Fruit fly (Drosophila melanogaster) whole organism, embryonic: ENCODE data around the gene CG4957.

Experiments
- Atf-2 ChIP-seq: fragments of 200-800 bp; sonication (Bioruptor generic); optimal IDR thresholded peaks from 2 replicates; lab custom pipeline; 2016; ENCODE audit warnings: missing biosample characterization, missing genetic modification characterization
- CG10654 ChIP-seq: fragments of 200-800 bp; sonication (Bioruptor generic); optimal IDR thresholded peaks from 2 replicates; lab custom pipeline; 2016; ENCODE audit warnings: missing biosample characterization, missing genetic modification characterization
- CG13775 ChIP-seq: fragments of 200-800 bp; sonication (Bioruptor generic); optimal IDR thresholded peaks from 3 replicates; lab custom pipeline; 2017; ENCODE audit warnings: missing biosample characterization, mild to moderate bottlenecking, missing genetic modification characterization
- CG15011 ChIP-seq: fragments of 200-800 bp; sonication (Bioruptor generic); optimal IDR thresholded peaks from 3 replicates; lab custom pipeline; 2018; ENCODE audit warnings: missing biosample characterization, mild to moderate bottlenecking, missing genetic modification characterization
- CG17359 ChIP-seq: fragments of 200-800 bp; sonication (Bioruptor generic); optimal IDR thresholded peaks from 3 replicates; lab custom pipeline; 2018; ENCODE audit warnings: missing biosample characterization, mild to moderate bottlenecking, missing genetic modification characterization, moderate library complexity
- CG17361 ChIP-seq: fragments of 200-800 bp; sonication (Bioruptor generic); IDR thresholded peaks from 3 replicates; pipeline ENCODE4 v1.3.6; 2022; ENCODE audit warnings: missing biosample characterization, missing genetic modification characterization
- CG30431 ChIP-seq: fragments of 200-800 bp; sonication (Bioruptor generic); optimal IDR thresholded peaks from 2 replicates; lab custom pipeline; 2017; ENCODE audit warnings: missing biosample characterization, missing genetic modification characterization
- CG6765 ChIP-seq: fragments of 200-800 bp; sonication (Bioruptor generic); optimal IDR thresholded peaks from 3 replicates; lab custom pipeline; 2017; ENCODE audit warnings: missing biosample characterization, mild to moderate bottlenecking, missing genetic modification characterization
- CG6854 ChIP-seq: fragments of 200-800 bp; sonication (Bioruptor generic); optimal IDR thresholded peaks from 3 replicates; lab custom pipeline; 2017; ENCODE audit warnings: missing biosample characterization, mild to moderate bottlenecking, missing genetic modification characterization
- CG7963 ChIP-seq: fragments of 200-800 bp; sonication (Bioruptor generic); IDR thresholded peaks from 3 replicates; pipeline ENCODE4 v1.3.6; 2022; ENCODE audit warnings: missing biosample characterization, missing genetic modification characterization; ENCODE audit not compliant: partially characterized antibody
- CG7987 ChIP-seq: fragments of 200-800 bp; sonication (Bioruptor generic); optimal IDR thresholded peaks from 2 replicates; lab custom pipeline; 2018; ENCODE audit warnings: missing biosample characterization, mild to moderate bottlenecking, missing genetic modification characterization, moderate library complexity
- CG8924 ChIP-seq: fragments of 200-800 bp; optimal IDR thresholded peaks from 3 replicates; lab custom pipeline; 2019; ENCODE audit warnings: missing biosample characterization, mild to moderate bottlenecking, missing genetic modification characterization, moderate library complexity
- CkIIα-i1 ChIP-seq: fragments of 200-800 bp; sonication (Bioruptor generic); IDR thresholded peaks from 2 replicates; pipeline ENCODE4 v1.3.6; 2022; ENCODE audit warnings: missing biosample characterization, missing genetic modification characterization
- CrebB ChIP-seq: fragments of 200-800 bp; sonication (Bioruptor generic); optimal IDR thresholded peaks from 3 replicates; lab custom pipeline; 2018; ENCODE audit warnings: missing biosample characterization, mild to moderate bottlenecking, missing genetic modification characterization
- Dip2 ChIP-seq: fragments of 200-800 bp; sonication (Bioruptor generic); IDR thresholded peaks from 2 replicates; pipeline ENCODE4 v1.3.6; 2022; ENCODE audit warnings: missing biosample characterization, missing genetic modification characterization
- Dp ChIP-seq: fragments of 200-800 bp; sonication (Bioruptor generic); optimal IDR thresholded peaks from 2 replicates; lab custom pipeline; 2018; ENCODE audit warnings: missing biosample characterization, mild to moderate bottlenecking, missing genetic modification characterization, moderate library complexity
- Eip74EF ChIP-seq, 2 experiments: fragments of 200-800 bp in 1 of 2; fragments of >200 bp in 1 of 2; sonication (Bioruptor generic) in 1 of 2; optimal IDR thresholded peaks; 2 replicates each; lab custom pipeline; 2017 to 2019; ENCODE audit warnings: missing biosample characterization in 2 of 2, missing genetic modification characterization in 2 of 2, mild to moderate bottlenecking in 1 of 2, moderate library complexity in 1 of 2
- H15 ChIP-seq: fragments of 200-800 bp; sonication (Bioruptor generic); IDR thresholded peaks from 3 replicates; pipeline ENCODE4 v1.3.6; 2022; ENCODE audit warnings: missing biosample characterization, missing genetic modification characterization
- Hey ChIP-seq: fragments of 200-800 bp; sonication (Bioruptor generic); optimal IDR thresholded peaks from 3 replicates; lab custom pipeline; 2018; ENCODE audit warnings: missing biosample characterization, mild to moderate bottlenecking, missing genetic modification characterization
- HmgZ ChIP-seq: fragments of 200-800 bp; sonication (Bioruptor generic); optimal IDR thresholded peaks from 2 replicates; lab custom pipeline; 2018; ENCODE audit warnings: missing biosample characterization, mild to moderate bottlenecking, missing genetic modification characterization
- Hmx ChIP-seq: fragments of 200-800 bp; sonication (Bioruptor generic); optimal IDR thresholded peaks from 2 replicates; lab custom pipeline; 2016; ENCODE audit warnings: missing biosample characterization, missing genetic modification characterization
- Mad ChIP-seq: fragments of 200-800 bp; sonication (Bioruptor generic); optimal IDR thresholded peaks from 2 replicates; lab custom pipeline; 2016; ENCODE audit warnings: missing biosample characterization, missing genetic modification characterization
- Ravus ChIP-seq: fragments of 200-800 bp; sonication (Bioruptor generic); IDR thresholded peaks from 2 replicates; pipeline ENCODE4 v1.3.6; 2022; ENCODE audit warnings: missing biosample characterization, missing genetic modification characterization
- ara ChIP-seq: fragments of 200-800 bp; sonication (Bioruptor generic); IDR thresholded peaks from 2 replicates; pipeline ENCODE4 v1.3.6; 2022; ENCODE audit warnings: missing biosample characterization, missing genetic modification characterization
- ato ChIP-seq: fragments of 200-800 bp; sonication (Bioruptor generic); IDR thresholded peaks from 2 replicates; pipeline ENCODE4 v1.3.6; 2022; ENCODE audit warnings: missing biosample characterization, missing genetic modification characterization; ENCODE audit not compliant: partially characterized antibody
- chinmo ChIP-seq: fragments of 200-800 bp; sonication (Bioruptor generic); IDR thresholded peaks from 4 replicates; pipeline ENCODE4 v1.3.6; 2022; ENCODE audit warnings: missing biosample characterization, missing genetic modification characterization; ENCODE audit not compliant: partially characterized antibody
- chm ChIP-seq: fragments of 200-800 bp; sonication (Bioruptor generic); IDR thresholded peaks from 2 replicates; pipeline ENCODE4 v1.3.6; 2022; ENCODE audit warnings: missing biosample characterization, missing genetic modification characterization
- dati ChIP-seq: fragments of 200-800 bp; sonication (Bioruptor generic); IDR thresholded peaks from 2 replicates; pipeline ENCODE4 v1.3.6; 2022; ENCODE audit warnings: missing biosample characterization, missing genetic modification characterization
- dm ChIP-seq: fragments of 200-800 bp; sonication (Bioruptor generic); optimal IDR thresholded peaks from 3 replicates; lab custom pipeline; 2016; ENCODE audit warnings: missing biosample characterization, missing genetic modification characterization
- hbn ChIP-seq: fragments of 200-800 bp; sonication (Bioruptor generic); IDR thresholded peaks from 2 replicates; pipeline ENCODE4 v1.3.6; 2022; ENCODE audit warnings: missing biosample characterization, missing genetic modification characterization; ENCODE audit not compliant: partially characterized antibody
- hkb ChIP-seq, 2 experiments: fragments of 200-800 bp in 1 of 2; fragments of >200 bp in 1 of 2; sonication (Bioruptor generic) in 1 of 2; IDR thresholded peaks in 1 of 2; optimal IDR thresholded peaks in 1 of 2; 2 replicates each; pipeline versions ENCODE4 v1.3.6 to Lab custom; 2017 to 2022; ENCODE audit warnings: missing biosample characterization in 1 of 2, missing genetic modification characterization in 1 of 2
- kni ChIP-seq: fragments of 200-800 bp; sonication (Bioruptor generic); optimal IDR thresholded peaks from 3 replicates; lab custom pipeline; 2017; ENCODE audit warnings: mild to moderate bottlenecking, missing biosample characterization, missing genetic modification reagents, missing genetic modification characterization
- lab ChIP-seq: fragments of 200-800 bp; sonication (Bioruptor generic); optimal IDR thresholded peaks from 3 replicates; lab custom pipeline; 2017; ENCODE audit warnings: missing biosample characterization, missing genetic modification characterization, mild to moderate bottlenecking, moderate library complexity, missing genetic modification reagents
- oc ChIP-seq: fragments of 200-800 bp; sonication (Bioruptor generic); optimal IDR thresholded peaks from 2 replicates; lab custom pipeline; 2018; ENCODE audit warnings: missing biosample characterization, mild to moderate bottlenecking, missing genetic modification characterization, moderate library complexity
- p53 ChIP-seq: fragments of 200-800 bp; sonication (Bioruptor generic); optimal IDR thresholded peaks from 2 replicates; lab custom pipeline; 2016; ENCODE audit warnings: missing biosample characterization, missing genetic modification characterization
- pan ChIP-seq, 4 experiments: fragments of >200 bp in 3 of 4; fragments of 200-800 bp in 1 of 4; sonication (Bioruptor generic) in 1 of 4; optimal IDR thresholded peaks in 3 of 4; IDR thresholded peaks in 1 of 4; 2 replicates each; pipeline versions ENCODE4 v1.3.6 to Lab custom; 2017 to 2022; ENCODE audit warnings: missing biosample characterization in 2 of 4, missing genetic modification characterization in 2 of 4, mixed read lengths in 1 of 4
- pho ChIP-seq: fragments of 200-800 bp; sonication (Bioruptor generic); optimal IDR thresholded peaks from 2 replicates; lab custom pipeline; 2016; ENCODE audit warnings: missing biosample characterization, missing genetic modification characterization
- pnt ChIP-seq: fragments of 200-800 bp; sonication (Bioruptor generic); optimal IDR thresholded peaks from 3 replicates; lab custom pipeline; 2016; ENCODE audit warnings: missing biosample characterization, missing genetic modification characterization
- pros ChIP-seq: fragments of 200-800 bp; sonication (Bioruptor generic); optimal IDR thresholded peaks from 3 replicates; lab custom pipeline; 2019; ENCODE audit warnings: missing biosample characterization, mild to moderate bottlenecking, missing genetic modification characterization, moderate library complexity
- run ChIP-seq: fragments of 200-800 bp; sonication (Bioruptor generic); optimal IDR thresholded peaks from 3 replicates; lab custom pipeline; 2018; ENCODE audit warnings: missing biosample characterization, mild to moderate bottlenecking, missing genetic modification characterization
- sens ChIP-seq: fragments of 200-800 bp; sonication (Bioruptor generic); peaks from one replicate; lab custom pipeline; 2016; ENCODE audit warnings: missing biosample characterization, missing genetic modification characterization
- sisA ChIP-seq: fragments of 200-800 bp; sonication (Bioruptor generic); IDR thresholded peaks from 2 replicates; pipeline ENCODE4 v1.3.6; 2022; ENCODE audit warnings: missing biosample characterization, missing genetic modification characterization
- sna ChIP-seq: fragments of 200-800 bp; sonication (Bioruptor generic); IDR thresholded peaks from 2 replicates; pipeline ENCODE4 v1.3.6; 2022; ENCODE audit warnings: missing biosample characterization, missing genetic modification characterization; ENCODE audit not compliant: partially characterized antibody
- sob ChIP-seq: fragments of 200-800 bp; sonication (Bioruptor generic); IDR thresholded peaks from 2 replicates; pipeline ENCODE4 v1.3.6; 2022; ENCODE audit warnings: missing biosample characterization, missing genetic modification characterization
- tin ChIP-seq: fragments of 200-800 bp; sonication (Bioruptor generic); optimal IDR thresholded peaks from 3 replicates; lab custom pipeline; 2016; ENCODE audit warnings: missing biosample characterization, missing genetic modification characterization
- vfl ChIP-seq: fragments of 200-800 bp; sonication (Bioruptor generic); optimal IDR thresholded peaks from 2 replicates; lab custom pipeline; 2016; ENCODE audit warnings: missing biosample characterization, missing genetic modification characterization
- zf30C ChIP-seq: fragments of 200-800 bp; sonication (Bioruptor generic); optimal IDR thresholded peaks from 3 replicates; lab custom pipeline; 2018; ENCODE audit warnings: missing biosample characterization, mild to moderate bottlenecking, missing genetic modification characterization

The CG4957 gene

dm6 chr2L:10306518-10307260 lies 38.0 kb downstream of the CG4957 start, which contains the start of the genes CG5390 and CG4968 (continued):
- TF ChIP-seq Atf-2 (GFP tag; lab: Kevin White, UChicago) (no peak), CG15011 (GFP tag; lab: Kevin White, UChicago) (peak; percentile 30), lab (GFP tag; lab: Kevin White, UChicago) (no peak), pnt (no peak), dati (GFP tag; lab: Robert Waterston, UW) (no peak), CG6854 (GFP tag; lab: Kevin White, UChicago) (no peak), CG7987 (GFP tag; lab: Kevin White, UChicago) (no peak), Dip2 (no peak), Ravus (no peak), CG17361 (peak; percentile 62; the same call in 2 of the 3 replicates), Hmx (GFP tag; lab: Kevin White, UChicago) (no peak), sens (GFP tag; lab: Kevin White, UChicago) (peak; percentile 81), HmgZ (tag; lab: Kevin White, UChicago) (peak; percentile 68), ara (GFP tag; lab: Robert Waterston, UW) (no peak), sob (GFP tag; lab: Robert Waterston, UW) (peak; percentile 65), hbn (GFP tag; lab: Robert Waterston, UW) (no peak), p53 (GFP tag; lab: Kevin White, UChicago) (no peak), CG13775 (peak; percentile 55), sisA (GFP tag; lab: Robert Waterston, UW) (no peak), tin (GFP tag; lab: Kevin White, UChicago) (peak; percentile 46), zf30C (GFP tag; lab: Kevin White, UChicago) (peak; percentile 74), hkb (optimal IDR thresholded peaks at IDR 0.05; lab: Kevin White, UChicago) (no peak), hkb (GFP tag; IDR thresholded peaks at IDR 0.05; lab: Robert Waterston, UW) (peak; percentile 65), CG8924 (tag; lab: Kevin White, UChicago) (peak; percentile 81), Mad (GFP tag; lab: Kevin White, UChicago) (peak; percentile 14), run (tag; lab: Kevin White, UChicago) (no peak), ato (peak; percentile 27; the same call in 1 of the 2 replicates), CrebB (tag; lab: Kevin White, UChicago) (peak; percentile 56), CG30431 (GFP tag; lab: Kevin White, UChicago) (no peak), Dp (GFP tag; lab: Kevin White, UChicago) (peak; percentile 58), CkIIα-i1 (GFP tag; lab: Robert Waterston, UW) (no peak), dm (GFP tag; lab: Kevin White, UChicago) (no peak), CG10654 (GFP tag; lab: Kevin White, UChicago) (peak; percentile 58), pros (peak; percentile 61), Eip74EF (GFP tag; optimal IDR thresholded peaks at IDR 0.05; lab: Kevin White, UChicago) (peak in 1 of 2 experiments; percentile 46), sna (no peak), vfl (peak; percentile 30), chm (no peak; the same call in 1 of the 2 replicates), pho (GFP tag; lab: Kevin White, UChicago) (peak; percentile 41), CG17359 (tag; lab: Kevin White, UChicago) (peak; percentile 72), CG7963 (GFP tag; lab: Robert Waterston, UW) (0 out of 3 replicates have a peak, but pooled peaks have one; percentile 17), H15 (GFP tag; lab: Robert Waterston, UW) (peak; percentile 45; the same call in 1 of the 3 replicates), Hey (tag; lab: Kevin White, UChicago) (no peak), CG6765 (GFP tag; lab: Kevin White, UChicago) (peak; percentile 62), chinmo (GFP tag; lab: Robert Waterston, UW) (0 out of 4 replicates have a peak, but pooled peaks have one; percentile 65), pan (optimal IDR thresholded peaks at IDR 0.05; lab: Kevin White, UChicago) (no peak), pan (GFP tag; optimal IDR thresholded peaks at IDR 0.05 in 1 of 2, IDR thresholded peaks at IDR 0.05 in 1 of 2) (peak in 1 of 2 experiments; percentile 73), kni (GFP tag; lab: Kevin White, UChicago) (no peak), oc (tag; lab: Kevin White, UChicago) (no peak)
